Worm (Caenorhabditis elegans): ENCODE results near the gene C01G10.9.
"Not testable (repeated sequence)": the region's sequence is repeated elsewhere in the genome, so short reads cannot be mapped to it uniquely, and the experiment has no call there.

C01G10.9 gene

DNA sequence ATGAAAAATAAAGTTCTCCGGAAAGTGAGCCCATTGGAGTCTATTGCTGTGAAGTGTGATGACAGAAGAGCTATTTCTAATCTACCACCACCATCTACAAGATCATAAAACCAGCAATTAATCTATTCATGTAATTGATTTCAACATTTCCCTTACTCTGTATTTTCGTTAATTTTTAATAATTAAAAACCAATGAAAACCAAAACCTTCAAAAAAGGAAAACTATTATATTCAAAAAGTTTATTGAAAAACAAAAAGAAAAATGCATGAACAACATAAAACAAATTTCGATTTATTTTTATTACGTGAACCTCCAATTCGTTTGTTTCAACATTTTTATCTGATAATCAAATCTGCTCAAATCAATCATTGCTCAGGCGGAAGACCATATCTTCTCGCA, 17.1 kb downstream of the C01G10.9 start, which contains the start of gene C01G10.1:
Gene C01G10.1, plus strand, starts transcription at position 301 of the 400 bp plus-strand sequence.
- TF ChIP-seq elt-1 (tag; optimal IDR thresholded peaks at IDR 0.05; ENCODE audit: borderline replicate concordance, insufficient read depth): peak; percentile 7
- TF ChIP-seq unc-39 (tag; optimal IDR thresholded peaks at IDR 0.05): no peak

DNA sequence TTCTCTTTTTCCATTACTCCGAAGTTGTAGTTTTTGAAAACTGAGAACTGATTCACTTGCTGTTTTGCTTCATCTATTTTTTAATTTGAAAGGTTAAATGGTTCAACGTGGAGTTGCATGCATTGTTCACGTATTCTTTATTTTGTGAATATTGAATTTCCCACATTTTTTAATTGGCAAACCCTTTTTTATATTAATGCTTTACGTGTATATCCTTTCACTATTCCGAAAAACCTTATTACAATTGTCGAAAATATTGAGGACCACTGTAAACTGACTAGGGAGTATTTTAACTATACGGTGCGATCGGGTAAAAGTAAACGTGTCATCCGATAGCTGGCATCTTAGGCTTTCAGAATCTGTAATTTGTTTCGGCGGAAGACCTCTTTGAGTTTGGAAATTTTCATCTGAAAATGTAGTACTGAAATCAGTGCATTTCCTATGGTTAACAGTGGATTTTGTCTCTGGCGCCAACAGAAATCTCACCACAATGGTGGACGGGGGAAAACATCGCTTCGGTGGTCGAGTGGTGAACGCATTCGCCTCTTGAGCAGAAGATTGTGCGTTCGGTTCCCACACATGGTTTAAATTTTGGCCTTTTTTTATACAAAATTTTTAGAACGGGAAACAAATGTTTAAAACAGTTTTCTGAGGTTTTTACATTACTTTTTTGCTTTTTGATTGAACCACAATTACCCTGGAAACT, 23.7 kb downstream of the C01G10.9 start, which contains the start of gene C01G10.14:
Gene C01G10.14, minus strand, starts transcription at position 51 of the 706 bp plus-strand sequence.
- TF ChIP-seq ztf-11, pha-4, nhr-76 (tag; optimal IDR thresholded peaks at IDR 0.05): not testable (repeated sequence)

ce11 chrV:15109260-15109659, 26.9 kb downstream of the C01G10.9 start, which contains the start of gene Y75B12A.2:
Y75B12A.2 (plus strand) TSS chrV:15109560.
- TF ChIP-seq cnd-1 (tag; optimal IDR thresholded peaks at IDR 0.05) (no peak), nhr-2 (tag; optimal IDR thresholded peaks at IDR 0.05) (no peak), nhr-76 (tag; optimal IDR thresholded peaks at IDR 0.05) (no peak), lin-13 (tag; optimal IDR thresholded peaks at IDR 0.05) (no peak), sem-2 (GFP tag; optimal IDR thresholded peaks at IDR 0.05) (no peak), unc-39 (tag; optimal IDR thresholded peaks at IDR 0.05) (no peak), mls-2 (tag; optimal IDR thresholded peaks at IDR 0.05) (no peak), unc-120 (tag; optimal IDR thresholded peaks at IDR 0.05; ENCODE audit: poor library complexity, severe bottlenecking) (no peak), unc-62 (GFP tag; optimal IDR thresholded peaks at IDR 0.05) (no peak), ceh-83 (GFP tag; optimal IDR thresholded peaks at IDR 0.05) (no peak)

DNA sequence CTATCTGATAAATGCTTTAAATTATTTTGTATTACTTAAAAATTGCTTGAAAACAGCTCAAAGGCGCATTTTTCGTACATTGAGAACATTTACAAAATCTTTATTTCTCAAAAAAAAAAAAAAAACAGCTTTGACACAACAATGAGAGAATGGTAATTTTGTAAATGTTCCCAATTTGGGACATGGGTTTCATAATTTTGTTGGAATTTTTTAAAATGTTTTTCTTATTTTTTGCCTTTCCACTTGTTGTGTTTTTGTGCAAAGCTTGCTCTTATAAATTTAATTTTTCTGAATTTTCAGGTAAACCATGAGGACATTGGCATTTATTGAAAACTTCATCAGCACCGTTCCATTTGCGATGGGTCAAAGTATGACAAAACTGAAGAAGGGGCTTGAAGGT, 29.3 kb downstream of the C01G10.9 start, which contains the start of gene T01G5.7:
Gene T01G5.7, plus strand, starts transcription at position 301 of the 400 bp plus-strand sequence.
- TF ChIP-seq ceh-83 (GFP tag; optimal IDR thresholded peaks at IDR 0.05) (no peak), unc-62 (GFP tag; optimal IDR thresholded peaks at IDR 0.05) (no peak), unc-120 (tag; optimal IDR thresholded peaks at IDR 0.05; ENCODE audit: poor library complexity, severe bottlenecking) (no peak), lin-13 (tag; optimal IDR thresholded peaks at IDR 0.05) (no peak), drap-1 (GFP tag; optimal IDR thresholded peaks at IDR 0.05) (no peak), elt-3 (tag; optimal IDR thresholded peaks at IDR 0.05) (no peak), tbx-8 (GFP tag; optimal IDR thresholded peaks at IDR 0.05) (no peak), M03D4.4 (tag; optimal IDR thresholded peaks at IDR 0.05) (no peak), blmp-1 (tag; optimal IDR thresholded peaks at IDR 0.05) (no peak), snpc-4 (tag; optimal IDR thresholded peaks at IDR 0.05) (no peak), lsy-2 (tag; optimal IDR thresholded peaks at IDR 0.05) (no peak), elt-1 (tag; optimal IDR thresholded peaks at IDR 0.05; ENCODE audit: borderline replicate concordance, insufficient read depth) (no peak), sem-2 (GFP tag; optimal IDR thresholded peaks at IDR 0.05) (no peak), unc-39 (tag; optimal IDR thresholded peaks at IDR 0.05) (no peak), sptf-1 (tag; optimal IDR thresholded peaks at IDR 0.05) (no peak), zip-8 (tag; optimal IDR thresholded peaks at IDR 0.05) (no peak), lin-32 (GFP tag; optimal IDR thresholded peaks at IDR 0.05) (no peak), hlh-1 (tag; optimal IDR thresholded peaks at IDR 0.05) (no peak)

DNA sequence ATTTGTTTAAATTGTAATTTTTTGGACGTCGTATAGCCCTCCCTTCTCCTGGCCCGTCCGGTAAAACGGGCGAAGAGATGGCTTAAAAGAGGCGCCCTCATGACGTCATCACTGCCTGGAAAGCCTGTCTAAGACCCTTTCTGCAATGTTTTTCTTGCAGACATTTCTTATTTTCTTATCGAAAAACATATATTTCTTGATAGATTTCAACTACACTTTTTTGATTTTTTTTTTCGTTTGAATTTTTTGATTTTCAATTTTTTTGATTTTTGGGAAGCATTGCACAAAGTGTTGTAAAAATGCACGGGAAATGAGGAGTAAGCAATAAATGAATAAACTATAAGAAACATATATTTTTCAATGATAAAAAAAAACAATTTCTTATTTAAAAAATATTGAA, 31.7 kb downstream of the C01G10.9 start, which contains the start of gene T01G5.6:
Gene T01G5.6, minus strand, starts transcription at position 101 of the 400 bp plus-strand sequence.
- TF ChIP-seq tbx-8 (GFP tag; optimal IDR thresholded peaks at IDR 0.05) (no peak), mls-2 (tag; optimal IDR thresholded peaks at IDR 0.05) (no peak), drap-1 (GFP tag; optimal IDR thresholded peaks at IDR 0.05) (no peak)

DNA sequence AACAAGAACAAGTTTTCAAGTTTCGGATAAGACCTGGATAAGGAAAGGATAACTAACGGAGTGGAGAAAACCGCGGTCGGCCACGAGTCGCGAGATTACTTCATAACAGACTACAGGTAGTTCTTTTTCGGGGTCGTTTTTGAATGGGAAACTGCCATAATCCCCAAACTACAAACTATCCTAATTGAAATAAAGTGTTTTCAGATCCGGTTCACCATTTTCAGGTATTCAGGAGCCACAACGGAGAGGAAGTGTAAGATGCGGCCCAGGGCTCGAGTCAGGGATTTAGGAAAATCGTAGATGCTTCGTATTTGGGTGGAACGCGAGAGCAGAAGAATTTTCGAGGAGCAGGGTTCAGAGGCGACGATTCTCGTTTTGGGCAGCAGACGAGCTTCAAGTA, 33.6 kb downstream of the C01G10.9 start, which contains the start of gene T01G5.8:
Gene T01G5.8, plus strand, starts transcription at position 301 of the 400 bp plus-strand sequence.
- TF ChIP-seq nhr-2 (tag; optimal IDR thresholded peaks at IDR 0.05); sem-2 (GFP tag; optimal IDR thresholded peaks at IDR 0.05); ztf-11 (tag; optimal IDR thresholded peaks at IDR 0.05): not testable (repeated sequence)

ce11 chrV:15119517-15119916, 37.2 kb downstream of the C01G10.9 start, which contains the start of gene flor-1:
flor-1 (minus strand) TSS chrV:15119617.
- TF ChIP-seq blmp-1 (tag; optimal IDR thresholded peaks at IDR 0.05): no peak
- no peak for TF ChIP-seq sptf-1 (tag; optimal IDR thresholded peaks at IDR 0.05)
- no peak for TF ChIP-seq drap-1 (GFP tag; optimal IDR thresholded peaks at IDR 0.05)
